Fruit fly (Drosophila melanogaster): Measurements from ENCODE around the gene aus.

- peak; percentile 20 to 78 for TF ChIP-seq ss (GFP tag; optimal IDR thresholded peaks at IDR 0.05)
- TF ChIP-seq eg (GFP tag; IDR thresholded peaks at IDR 0.05): 0 out of 3 replicates have a peak, but pooled peaks have one; percentile 41
- TF ChIP-seq CG8119 (GFP tag; IDR thresholded peaks at IDR 0.05): peak; percentile 78
- peak; percentile 63 for TF ChIP-seq acj6 (GFP tag; optimal IDR thresholded peaks at IDR 0.05)
Measured at dm6 chr3R:21345011-21345410, 4.4 kb downstream of the aus start.

All from whole organism, prepupa.